Fruit fly (Drosophila melanogaster) whole organism, prepupa: ENCODE measurements around the gene Edc3.

ENCODE experiments used
- Blimp-1 ChIP-seq: fragments of 200-800 bp; sonication (Bioruptor generic); optimal IDR thresholded peaks from 3 replicates; lab custom pipeline; 2017; ENCODE audit warnings: missing biosample characterization, missing genetic modification characterization, mild to moderate bottlenecking, moderate library complexity, missing genetic modification reagents
- CG10631 ChIP-seq: fragments of 200-800 bp; sonication (Bioruptor generic); optimal IDR thresholded peaks from 2 replicates; lab custom pipeline; 2016; ENCODE audit warnings: missing biosample characterization, missing genetic modification characterization
- CG10669 ChIP-seq: fragments of 200-800 bp; sonication (Bioruptor generic); optimal IDR thresholded peaks from 3 replicates; lab custom pipeline; 2018; ENCODE audit warnings: missing biosample characterization, mild to moderate bottlenecking, missing genetic modification characterization, moderate library complexity
- CG11762 ChIP-seq: fragments of 200-800 bp; sonication (Bioruptor generic); optimal IDR thresholded peaks from 3 replicates; lab custom pipeline; 2016; ENCODE audit warnings: missing biosample characterization, missing genetic modification characterization; ENCODE audit not compliant: insufficient read depth
- CG15336 ChIP-seq: fragments of 200-800 bp; sonication (Bioruptor generic); IDR thresholded peaks from 2 replicates; pipeline ENCODE4 v1.3.6; 2022; ENCODE audit warnings: missing biosample characterization, missing genetic modification characterization
- CG16779 ChIP-seq: fragments of 200-800 bp; sonication (Bioruptor generic); optimal IDR thresholded peaks from 3 replicates; lab custom pipeline; 2017; ENCODE audit warnings: missing biosample characterization, mild to moderate bottlenecking, missing genetic modification characterization
- CG31627 ChIP-seq: fragments of 200-800 bp; sonication (Bioruptor generic); optimal IDR thresholded peaks from 3 replicates; lab custom pipeline; 2016; ENCODE audit warnings: missing biosample characterization, missing genetic modification characterization
- CG3919 ChIP-seq: fragments of 200-800 bp; sonication (Bioruptor generic); optimal IDR thresholded peaks from 3 replicates; lab custom pipeline; 2016; ENCODE audit warnings: missing biosample characterization, missing genetic modification characterization
- CG4318 ChIP-seq: fragments of 200-800 bp; sonication (Bioruptor generic); optimal IDR thresholded peaks from 3 replicates; lab custom pipeline; 2017; ENCODE audit warnings: missing biosample characterization, mild to moderate bottlenecking, missing genetic modification characterization
- CG6163 ChIP-seq: fragments of 200-800 bp; sonication (Bioruptor generic); IDR thresholded peaks from 3 replicates; pipeline ENCODE4 v1.3.6; 2022; ENCODE audit warnings: missing biosample characterization, missing genetic modification characterization
- CG6276 ChIP-seq: fragments of 200-800 bp; sonication (Bioruptor generic); optimal IDR thresholded peaks from 2 replicates; lab custom pipeline; 2017; ENCODE audit warnings: missing biosample characterization, mild to moderate bottlenecking, missing genetic modification characterization
- CG6792 ChIP-seq: fragments of 200-800 bp; sonication (Bioruptor generic); optimal IDR thresholded peaks from 3 replicates; lab custom pipeline; 2016; ENCODE audit warnings: missing biosample characterization, missing genetic modification characterization
- CG6808 ChIP-seq: fragments of 200-800 bp; sonication (Bioruptor generic); optimal IDR thresholded peaks from 3 replicates; lab custom pipeline; 2017; ENCODE audit warnings: missing biosample characterization, missing genetic modification characterization, mild to moderate bottlenecking, moderate library complexity, missing genetic modification reagents
- CG6854 ChIP-seq: fragments of 200-800 bp; sonication (Bioruptor generic); optimal IDR thresholded peaks from 2 replicates; lab custom pipeline; 2017; ENCODE audit warnings: missing biosample characterization, mild to moderate bottlenecking, missing genetic modification characterization
- CG8119 ChIP-seq: fragments of 200-800 bp; sonication (Bioruptor generic); IDR thresholded peaks from 3 replicates; pipeline ENCODE4 v1.3.6; 2022; ENCODE audit warnings: missing biosample characterization, missing genetic modification characterization
- CG8319 ChIP-seq: fragments of 200-800 bp; sonication (Bioruptor generic); optimal IDR thresholded peaks from 3 replicates; lab custom pipeline; 2016; ENCODE audit warnings: missing biosample characterization, missing genetic modification characterization
- CG9139 ChIP-seq: fragments of 200-800 bp; sonication (Bioruptor generic); optimal IDR thresholded peaks from 3 replicates; lab custom pipeline; 2017; ENCODE audit warnings: missing biosample characterization, mild to moderate bottlenecking, missing genetic modification characterization
- Eip75B ChIP-seq: fragments of 200-800 bp; sonication (Bioruptor generic); optimal IDR thresholded peaks from 3 replicates; lab custom pipeline; 2016; ENCODE audit warnings: missing biosample characterization, missing genetic modification characterization
- Eip78C ChIP-seq: fragments of 200-800 bp; sonication (Bioruptor generic); peaks from one replicate; lab custom pipeline; 2016; ENCODE audit warnings: missing biosample characterization, missing genetic modification characterization
- Eip93F ChIP-seq: fragments of 200-800 bp; sonication (Bioruptor generic); optimal IDR thresholded peaks from 2 replicates; lab custom pipeline; 2016; ENCODE audit warnings: missing biosample characterization, mild to moderate bottlenecking, missing genetic modification characterization
- Ets21C ChIP-seq: fragments of 200-800 bp; sonication (Bioruptor generic); optimal IDR thresholded peaks from 3 replicates; lab custom pipeline; 2016; ENCODE audit warnings: missing biosample characterization, missing genetic modification characterization
- Hr39 ChIP-seq: fragments of 200-800 bp; sonication (Bioruptor generic); optimal IDR thresholded peaks from 2 replicates; lab custom pipeline; 2016; ENCODE audit warnings: missing biosample characterization, missing genetic modification characterization
- Hr4 ChIP-seq: fragments of 200-800 bp; sonication (Bioruptor generic); optimal IDR thresholded peaks from 3 replicates; lab custom pipeline; 2016; ENCODE audit warnings: missing biosample characterization, missing genetic modification characterization
- Met ChIP-seq: fragments of 200-800 bp; sonication (Bioruptor generic); optimal IDR thresholded peaks from 3 replicates; lab custom pipeline; 2016; ENCODE audit warnings: missing biosample characterization, missing genetic modification characterization
- OdsH ChIP-seq: fragments of 200-800 bp; sonication (Bioruptor generic); optimal IDR thresholded peaks from 3 replicates; lab custom pipeline; 2016; ENCODE audit warnings: missing biosample characterization, missing genetic modification characterization
- Smox ChIP-seq: fragments of 200-800 bp; sonication (Bioruptor generic); optimal IDR thresholded peaks from 3 replicates; lab custom pipeline; 2016; ENCODE audit warnings: missing biosample characterization, missing genetic modification characterization
- Sox14 ChIP-seq: fragments of 200-800 bp; sonication (Bioruptor generic); optimal IDR thresholded peaks from 3 replicates; lab custom pipeline; 2016; ENCODE audit warnings: missing biosample characterization, missing genetic modification characterization
- achi ChIP-seq: fragments of 200-800 bp; sonication (Bioruptor generic); optimal IDR thresholded peaks from 3 replicates; lab custom pipeline; 2016; ENCODE audit warnings: missing biosample characterization, missing genetic modification characterization
- acj6 ChIP-seq: fragments of 200-800 bp; sonication (Bioruptor generic); optimal IDR thresholded peaks from 3 replicates; lab custom pipeline; 2016; ENCODE audit warnings: missing biosample characterization, missing genetic modification characterization
- cyc ChIP-seq: fragments of 200-800 bp; sonication (Bioruptor generic); optimal IDR thresholded peaks from 3 replicates; lab custom pipeline; 2016; ENCODE audit warnings: missing biosample characterization, missing genetic modification characterization
- dac ChIP-seq: fragments of 200-800 bp; sonication (Bioruptor generic); optimal IDR thresholded peaks from 2 replicates; lab custom pipeline; 2017; ENCODE audit warnings: missing biosample characterization, mild to moderate bottlenecking, missing genetic modification characterization
- dsx ChIP-seq: fragments of 200-800 bp; optimal IDR thresholded peaks from 3 replicates; lab custom pipeline; 2019; ENCODE audit warnings: missing biosample characterization, mild to moderate bottlenecking, missing genetic modification characterization, moderate library complexity; ENCODE audit not compliant: poor library complexity, severe bottlenecking
- esn ChIP-seq: fragments of 200-800 bp; sonication (Bioruptor generic); optimal IDR thresholded peaks from 2 replicates; lab custom pipeline; 2016; ENCODE audit warnings: missing biosample characterization, mild to moderate bottlenecking, missing genetic modification characterization, moderate library complexity
- fd59A ChIP-seq: fragments of 200-800 bp; sonication (Bioruptor generic); optimal IDR thresholded peaks from 2 replicates; lab custom pipeline; 2017; ENCODE audit warnings: missing biosample characterization, mild to moderate bottlenecking, missing genetic modification characterization, missing genetic modification reagents
- fd85E ChIP-seq: fragments of 200-800 bp; sonication (Bioruptor generic); optimal IDR thresholded peaks from 3 replicates; lab custom pipeline; 2016; ENCODE audit warnings: missing biosample characterization, missing genetic modification characterization
- fkh ChIP-seq: fragments of 200-800 bp; sonication (Bioruptor generic); optimal IDR thresholded peaks from 3 replicates; lab custom pipeline; 2017; ENCODE audit warnings: missing biosample characterization, mild to moderate bottlenecking, missing genetic modification characterization, moderate library complexity
- lz ChIP-seq: fragments of 200-800 bp; sonication (Bioruptor generic); optimal IDR thresholded peaks from 3 replicates; lab custom pipeline; 2016; ENCODE audit warnings: missing biosample characterization, missing genetic modification characterization
- net ChIP-seq: fragments of 200-800 bp; sonication (Bioruptor generic); optimal IDR thresholded peaks from 3 replicates; lab custom pipeline; 2016; ENCODE audit warnings: missing biosample characterization, missing genetic modification characterization
- spab ChIP-seq: fragments of 200-800 bp; sonication (Bioruptor generic); optimal IDR thresholded peaks from 2 replicates; lab custom pipeline; 2017; ENCODE audit warnings: missing biosample characterization, mild to moderate bottlenecking, missing genetic modification characterization, missing genetic modification reagents
- ss ChIP-seq, 2 experiments: fragments of 200-800 bp; sonication (Bioruptor generic); optimal IDR thresholded peaks; 2 replicates in 1 of 2; 3 replicates in 1 of 2; lab custom pipeline; 2017 to 2018; ENCODE audit warnings: mild to moderate bottlenecking in 2 of 2, missing biosample characterization in 2 of 2, missing genetic modification characterization in 2 of 2, moderate library complexity in 1 of 2
- svp ChIP-seq: fragments of 200-800 bp; sonication (Bioruptor generic); peaks from one replicate; lab custom pipeline; 2016; ENCODE audit warnings: missing biosample characterization, missing genetic modification characterization
- topi ChIP-seq: fragments of 200-800 bp; sonication (Bioruptor generic); optimal IDR thresholded peaks from 3 replicates; lab custom pipeline; 2016; ENCODE audit warnings: missing biosample characterization, missing genetic modification characterization
- vri ChIP-seq: fragments of 200-800 bp; sonication (Bioruptor generic); optimal IDR thresholded peaks from 3 replicates; lab custom pipeline; 2016; ENCODE audit warnings: missing biosample characterization, mild to moderate bottlenecking, missing genetic modification characterization

Gene Edc3

dm6 chr3L:17485280-17485792 lies 44.3 kb downstream of the Edc3 start (continued):
- TF ChIP-seq CG6163 (GFP tag; lab: Robert Waterston, UW) = peak; percentile 64; the same call in 2 of the 3 replicates
- TF ChIP-seq CG8319 (GFP tag; lab: Kevin White, UChicago) = no peak
- peak; percentile 44 for TF ChIP-seq fd85E (GFP tag; lab: Kevin White, UChicago)
- TF ChIP-seq CG16779 = no peak
- TF ChIP-seq CG6276 (GFP tag; lab: Kevin White, UChicago) = peak; percentile 50
- peak; percentile 70 for TF ChIP-seq CG6808 (GFP tag; lab: Kevin White, UChicago)
- TF ChIP-seq Ets21C (GFP tag; lab: Kevin White, UChicago) = peak; percentile 2
- TF ChIP-seq spab (GFP tag; lab: Kevin White, UChicago) = no peak
- no peak for TF ChIP-seq dac (GFP tag; lab: Kevin White, UChicago)
- peak; percentile 31 for TF ChIP-seq CG11762 (GFP tag; lab: Kevin White, UChicago)
- peak; percentile 50 for TF ChIP-seq CG10669 (GFP tag; lab: Kevin White, UChicago)
- TF ChIP-seq esn (GFP tag; lab: Kevin White, UChicago) = peak; percentile 67
- peak; percentile 40 for TF ChIP-seq Sox14
- TF ChIP-seq CG6792 (GFP tag; lab: Kevin White, UChicago) = peak; percentile 63
- TF ChIP-seq OdsH (GFP tag; lab: Kevin White, UChicago) = peak; percentile 47
- TF ChIP-seq CG4318 (GFP tag; lab: Kevin White, UChicago) = peak; percentile 8
- TF ChIP-seq vri = peak; percentile 60
- peak; percentile 57; the same call in 2 of the 3 replicates for TF ChIP-seq CG8119 (GFP tag; lab: Robert Waterston, UW)
- peak in 1 of 2 experiments; percentile 80 for TF ChIP-seq ss (GFP tag; optimal IDR thresholded peaks at IDR 0.05; lab: Kevin White, UChicago)
- peak; percentile 87 for TF ChIP-seq svp (GFP tag; lab: Kevin White, UChicago)
- TF ChIP-seq cyc (GFP tag; lab: Kevin White, UChicago) = peak; percentile 45
- peak; percentile 53; the same call in 1 of the 2 replicates for TF ChIP-seq CG15336 (GFP tag; lab: Robert Waterston, UW)
- peak; percentile 51 for TF ChIP-seq net
- TF ChIP-seq fkh = peak; percentile 96
- TF ChIP-seq CG6854 (GFP tag; lab: Kevin White, UChicago) = peak; percentile 84
- TF ChIP-seq lz (GFP tag; lab: Kevin White, UChicago) = peak; percentile 48
- peak; percentile 49 for TF ChIP-seq Eip93F (GFP tag; lab: Kevin White, UChicago)
- TF ChIP-seq fd59A (GFP tag; lab: Kevin White, UChicago) = no peak
- TF ChIP-seq CG31627 (GFP tag; lab: Kevin White, UChicago) = peak; percentile 43
- peak; percentile 44 for TF ChIP-seq Blimp-1 (GFP tag; lab: Kevin White, UChicago)
- peak; percentile 56 for TF ChIP-seq CG3919 (GFP tag; lab: Kevin White, UChicago)
- peak; percentile 68 for TF ChIP-seq CG9139 (GFP tag; lab: Kevin White, UChicago)
- TF ChIP-seq Met (GFP tag; lab: Kevin White, UChicago) = peak; percentile 70
- TF ChIP-seq Eip78C (GFP tag; lab: Kevin White, UChicago) = peak; percentile 70
- TF ChIP-seq, all 60 proteins: peak for 49

- TF ChIP-seq Hr39 (GFP tag; lab: Kevin White, UChicago) (no peak), ss (GFP tag; optimal IDR thresholded peaks at IDR 0.05; lab: Kevin White, UChicago) (no peak), achi (GFP tag; lab: Kevin White, UChicago) (no peak), cyc (GFP tag; lab: Kevin White, UChicago) (no peak), topi (GFP tag; lab: Kevin White, UChicago) (no peak), CG8119 (GFP tag; lab: Robert Waterston, UW) (no peak), CG6163 (GFP tag; lab: Robert Waterston, UW) (no peak), lz (GFP tag; lab: Kevin White, UChicago) (no peak), dsx (GFP tag; lab: Kevin White, UChicago) (no peak), acj6 (GFP tag; lab: Kevin White, UChicago) (no peak), CG10631 (GFP tag; lab: Kevin White, UChicago) (no peak), Smox (GFP tag; lab: Kevin White, UChicago) (no peak), CG15336 (GFP tag; lab: Robert Waterston, UW) (no peak), Eip75B (GFP tag; lab: Kevin White, UChicago) (no peak), svp (GFP tag; lab: Kevin White, UChicago) (no peak), Hr4 (GFP tag; lab: Kevin White, UChicago) (no peak)
These were observed 50.8 kb downstream of the Edc3 start, which contains the start of the genes CG13733 and qjt for dm6 chr3L:17478826-17479225. CG13733 (minus strand) TSS chr3L:17478926. qjt (plus strand) TSS chr3L:17479096.
